Worm (Caenorhabditis elegans) whole organism, mixed stage, embryonic: ENCODE measurements around the gene lgx-1.

Source experiments
- elt-3 ChIP-seq: fragments of 150-350 bp; optimal IDR thresholded peaks from 2 replicates; lab custom pipeline; 2014; ENCODE audit warnings: missing biosample characterization, missing genetic modification characterization
- lin-13 ChIP-seq: fragments of 150-350 bp; optimal IDR thresholded peaks from 2 replicates; lab custom pipeline; 2014; ENCODE audit warnings: missing biosample characterization, missing genetic modification characterization
- nhr-237 ChIP-seq: fragments of 150-350 bp; optimal IDR thresholded peaks from 2 replicates; lab custom pipeline; 2014; ENCODE audit warnings: missing biosample characterization, missing genetic modification characterization

- no peak for TF ChIP-seq nhr-237 (tag; lab: Kevin White, UChicago)
- no peak for TF ChIP-seq elt-3 (tag; lab: Kevin White, UChicago)
- no peak for TF ChIP-seq lin-13
Measured at ce11 chrX:5488867-5489266, 49.4 kb downstream of the lgx-1 start.
